Worm (Caenorhabditis elegans) whole organism, L3 larva: ENCODE measurements around the gene F53A10.2.

Source experiments
- elt-3 ChIP-seq, 3 experiments: fragments of 150-350 bp in 1 of 3; sonication (generic microtip) in 2 of 3; optimal IDR thresholded peaks; 2 replicates in 2 of 3; 4 replicates in 1 of 3; lab custom pipeline; 2014 to 2017; ENCODE audit warnings: missing biosample characterization in 3 of 3, missing genetic modification characterization in 3 of 3
- fkh-10 ChIP-seq: sonication (generic microtip); optimal IDR thresholded peaks from 2 replicates; lab custom pipeline; 2017; ENCODE audit warnings: missing biosample characterization, missing genetic modification reagents, missing genetic modification characterization
- hmg-11 ChIP-seq: sonication (generic microtip); optimal IDR thresholded peaks from 2 replicates; lab custom pipeline; 2016; ENCODE audit warnings: missing genetic modification characterization, missing compliant biosample characterization
- lsy-12 ChIP-seq: sonication (generic microtip); optimal IDR thresholded peaks from 2 replicates; lab custom pipeline; 2016; ENCODE audit warnings: mild to moderate bottlenecking, missing genetic modification characterization, missing compliant biosample characterization
- nhr-76 ChIP-seq: fragments of 150-350 bp; sonication (generic microtip); optimal IDR thresholded peaks from 5 replicates; lab custom pipeline; 2014; ENCODE audit warnings: missing biosample characterization, missing genetic modification characterization
- sea-2 ChIP-seq: fragments of 150-350 bp; sonication (generic microtip); optimal IDR thresholded peaks from 4 replicates; lab custom pipeline; 2014; ENCODE audit warnings: missing biosample characterization, missing genetic modification reagents, missing genetic modification characterization
- snpc-4 ChIP-seq: fragments of 150-350 bp; optimal IDR thresholded peaks from 2 replicates; lab custom pipeline; 2014; ENCODE audit warnings: missing biosample characterization, missing genetic modification characterization
- tbx-2 ChIP-seq: sonication (generic microtip); optimal IDR thresholded peaks from 2 replicates; lab custom pipeline; 2016; ENCODE audit warnings: mild to moderate bottlenecking, missing genetic modification characterization, missing compliant biosample characterization
- unc-62 ChIP-seq: fragments of 150-350 bp; sonication (generic microtip); optimal IDR thresholded peaks from 4 replicates; lab custom pipeline; 2014; ENCODE audit warnings: missing biosample characterization, missing genetic modification reagents, missing genetic modification characterization

- TF ChIP-seq hmg-11 (tag; lab: Kevin White, UChicago) (no peak), tbx-2 (tag; lab: Kevin White, UChicago) (no peak), lsy-12 (tag; lab: Kevin White, UChicago) (no peak), nhr-76 (no peak), sea-2 (GFP tag; lab: Kevin White, UChicago) (no peak), fkh-10 (no peak), snpc-4 (tag; lab: Kevin White, UChicago) (no peak), unc-62 (no peak), elt-3 (tag; optimal IDR thresholded peaks at IDR 0.05; lab: Kevin White, UChicago) (no peak)
Measured at ce11 chrII:1151810-1152209, 45.4 kb upstream of the F53A10.2 start.
